Fruit fly (Drosophila melanogaster) whole organism, embryonic: ENCODE measurements around the gene CG32121.

Source experiments
- CG10147 ChIP-seq: fragments of 200-800 bp; sonication (Bioruptor generic); optimal IDR thresholded peaks from 2 replicates; lab custom pipeline; 2019; ENCODE audit warnings: missing biosample characterization, mild to moderate bottlenecking, missing genetic modification characterization, moderate library complexity
- CG10321 ChIP-seq: fragments of 200-800 bp; sonication (Bioruptor generic); IDR thresholded peaks from 2 replicates; pipeline ENCODE4 v1.3.6; 2022; ENCODE audit warnings: missing biosample characterization, missing genetic modification characterization
- CG11085 ChIP-seq: fragments of 200-800 bp; sonication (Bioruptor generic); IDR thresholded peaks from 2 replicates; pipeline ENCODE4 v1.3.6; 2022; ENCODE audit warnings: missing biosample characterization, missing genetic modification characterization
- CG13624 ChIP-seq: fragments of 200-800 bp; sonication (Bioruptor generic); optimal IDR thresholded peaks from 2 replicates; lab custom pipeline; 2016; ENCODE audit warnings: missing biosample characterization, missing genetic modification characterization
- CG13894 ChIP-seq: fragments of 200-800 bp; sonication (Bioruptor generic); optimal IDR thresholded peaks from 3 replicates; lab custom pipeline; 2018; ENCODE audit warnings: missing biosample characterization, mild to moderate bottlenecking, missing genetic modification characterization, moderate library complexity
- CG17912 ChIP-seq: fragments of 200-800 bp; sonication (Bioruptor generic); optimal IDR thresholded peaks from 2 replicates; lab custom pipeline; 2018; ENCODE audit warnings: missing biosample characterization, mild to moderate bottlenecking, missing genetic modification characterization
- CG2889 ChIP-seq: fragments of 200-800 bp; sonication (Bioruptor generic); IDR thresholded peaks from 3 replicates; pipeline ENCODE4 v1.3.6; 2022; ENCODE audit warnings: missing biosample characterization, missing genetic modification characterization
- CG31441 ChIP-seq: fragments of 200-800 bp; sonication (Bioruptor generic); IDR thresholded peaks from 2 replicates; pipeline ENCODE4 v1.3.6; 2022; ENCODE audit warnings: missing biosample characterization, missing genetic modification characterization
- CG34376 ChIP-seq: fragments of 200-800 bp; sonication (Bioruptor generic); optimal IDR thresholded peaks from 2 replicates; lab custom pipeline; 2018; ENCODE audit warnings: missing biosample characterization, mild to moderate bottlenecking, missing genetic modification characterization
- CG4424 ChIP-seq: fragments of 200-800 bp; sonication (Bioruptor generic); optimal IDR thresholded peaks from 3 replicates; lab custom pipeline; 2016; ENCODE audit warnings: missing biosample characterization, missing genetic modification characterization
- CG5245 ChIP-seq: fragments of 200-800 bp; sonication (Bioruptor generic); optimal IDR thresholded peaks from 3 replicates; lab custom pipeline; 2016; ENCODE audit warnings: missing biosample characterization, missing genetic modification characterization
- CG7786 ChIP-seq: fragments of 200-800 bp; sonication (Bioruptor generic); optimal IDR thresholded peaks from 2 replicates; lab custom pipeline; 2016; ENCODE audit warnings: missing biosample characterization, missing genetic modification characterization
- CG7928 ChIP-seq: fragments of 200-800 bp; sonication (Bioruptor generic); optimal IDR thresholded peaks from 2 replicates; lab custom pipeline; 2017; ENCODE audit warnings: missing biosample characterization, mild to moderate bottlenecking, missing genetic modification characterization
- CkIIα-i1 ChIP-seq: fragments of 200-800 bp; sonication (Bioruptor generic); IDR thresholded peaks from 2 replicates; pipeline ENCODE4 v1.3.6; 2022; ENCODE audit warnings: missing biosample characterization, missing genetic modification characterization
- D19B ChIP-seq: fragments of 200-800 bp; sonication (Bioruptor generic); optimal IDR thresholded peaks from 2 replicates; lab custom pipeline; 2017; ENCODE audit warnings: missing biosample characterization, mild to moderate bottlenecking, missing genetic modification characterization
- Dfd ChIP-seq, 2 experiments: fragments of >200 bp; optimal IDR thresholded peaks; 2 replicates each; lab custom pipeline; 2017; ENCODE audit warnings: missing biosample characterization in 2 of 2, missing genetic modification characterization in 2 of 2
- Drgx ChIP-seq: fragments of 200-800 bp; sonication (Bioruptor generic); IDR thresholded peaks from 2 replicates; pipeline ENCODE4 v1.3.6; 2022; ENCODE audit warnings: missing biosample characterization, missing genetic modification characterization
- Ets97D ChIP-seq: fragments of 200-800 bp; sonication (Bioruptor generic); optimal IDR thresholded peaks from 3 replicates; lab custom pipeline; 2016; ENCODE audit warnings: missing biosample characterization, missing genetic modification characterization
- Fer1 ChIP-seq: fragments of 200-800 bp; sonication (Bioruptor generic); optimal IDR thresholded peaks from 2 replicates; lab custom pipeline; 2017; ENCODE audit warnings: missing biosample characterization, mild to moderate bottlenecking, missing genetic modification characterization
- Fer2 ChIP-seq: fragments of 200-800 bp; sonication (Bioruptor generic); optimal IDR thresholded peaks from 2 replicates; lab custom pipeline; 2018; ENCODE audit warnings: missing biosample characterization, mild to moderate bottlenecking, missing genetic modification characterization, moderate library complexity
- Gug ChIP-seq: fragments of 200-800 bp; sonication (Bioruptor generic); IDR thresholded peaks from 4 replicates; pipeline ENCODE4 v1.3.6; 2022; ENCODE audit warnings: missing biosample characterization, missing genetic modification characterization
- HLH3B ChIP-seq: fragments of 200-800 bp; sonication (Bioruptor generic); IDR thresholded peaks from 2 replicates; pipeline ENCODE4 v1.3.6; 2022; ENCODE audit warnings: missing biosample characterization, missing genetic modification characterization
- Meics ChIP-seq: fragments of 200-800 bp; sonication (Bioruptor generic); optimal IDR thresholded peaks from 2 replicates; lab custom pipeline; 2017; ENCODE audit warnings: missing biosample characterization, mild to moderate bottlenecking, missing genetic modification characterization
- NFAT ChIP-seq: fragments of 200-800 bp; sonication (Bioruptor generic); IDR thresholded peaks from 2 replicates; pipeline ENCODE4 v1.3.6; 2022; ENCODE audit warnings: missing biosample characterization, missing genetic modification characterization
- Oaz ChIP-seq: fragments of 200-800 bp; sonication (Bioruptor generic); IDR thresholded peaks from 2 replicates; pipeline ENCODE4 v1.3.6; 2022; ENCODE audit warnings: missing biosample characterization, missing genetic modification characterization
- Ptx1 ChIP-seq: fragments of 200-800 bp; sonication (Bioruptor generic); IDR thresholded peaks from 2 replicates; pipeline ENCODE4 v1.3.6; 2022; ENCODE audit warnings: missing biosample characterization, missing genetic modification characterization
- Rfx ChIP-seq: fragments of 200-800 bp; sonication (Bioruptor generic); IDR thresholded peaks from 2 replicates; pipeline ENCODE4 v1.3.6; 2022; ENCODE audit warnings: missing biosample characterization, missing genetic modification characterization
- Stat92E ChIP-seq, 3 experiments: fragments of >200 bp in 2 of 3; fragments of 200-800 bp in 1 of 3; sonication (Bioruptor generic) in 1 of 3; optimal IDR thresholded peaks; 2 replicates each; lab custom pipeline; 2017 to 2019; ENCODE audit warnings: missing biosample characterization in 3 of 3, missing genetic modification characterization in 3 of 3, mild to moderate bottlenecking in 1 of 3, moderate library complexity in 1 of 3
- Trl ChIP-seq, 3 experiments: fragments of >200 bp in 2 of 3; fragments of 200-800 bp in 1 of 3; sonication (Bioruptor generic) in 1 of 3; optimal IDR thresholded peaks; 2 replicates in 1 of 3; 3 replicates in 2 of 3; lab custom pipeline; 2016 to 2017; ENCODE audit warnings: missing biosample characterization in 1 of 3, missing genetic modification characterization in 1 of 3
- aop ChIP-seq: fragments of 200-800 bp; sonication (Bioruptor generic); IDR thresholded peaks from 2 replicates; pipeline ENCODE4 v1.3.6; 2022; ENCODE audit warnings: missing biosample characterization, missing genetic modification characterization
- esg ChIP-seq: fragments of 200-800 bp; sonication (Bioruptor generic); conservative IDR thresholded peaks from 2 replicates; pipeline ENCODE4 v1.3.6; 2022; ENCODE audit warnings: missing biosample characterization, missing genetic modification characterization
- fd96Cb ChIP-seq: fragments of 200-800 bp; sonication (Bioruptor generic); optimal IDR thresholded peaks from 2 replicates; lab custom pipeline; 2018; ENCODE audit warnings: missing biosample characterization, mild to moderate bottlenecking, missing genetic modification characterization, moderate library complexity
- gce ChIP-seq: fragments of 200-800 bp; sonication (Bioruptor generic); IDR thresholded peaks from 3 replicates; pipeline ENCODE4 v1.3.6; 2022; ENCODE audit warnings: missing biosample characterization, missing genetic modification characterization
- gsb ChIP-seq: fragments of 200-800 bp; sonication (Bioruptor generic); IDR thresholded peaks from 2 replicates; pipeline ENCODE4 v1.3.6; 2022; ENCODE audit warnings: missing biosample characterization, missing genetic modification characterization
- hkb ChIP-seq, 2 experiments: fragments of 200-800 bp in 1 of 2; fragments of >200 bp in 1 of 2; sonication (Bioruptor generic) in 1 of 2; IDR thresholded peaks in 1 of 2; optimal IDR thresholded peaks in 1 of 2; 2 replicates each; pipeline versions ENCODE4 v1.3.6 to Lab custom; 2017 to 2022; ENCODE audit warnings: missing biosample characterization in 1 of 2, missing genetic modification characterization in 1 of 2
- hth ChIP-seq: fragments of >200 bp; optimal IDR thresholded peaks from 2 replicates; lab custom pipeline; 2017; ENCODE audit warnings: inconsistent platforms
- inv ChIP-seq: fragments of 200-800 bp; sonication (Bioruptor generic); IDR thresholded peaks from 2 replicates; pipeline ENCODE4 v1.3.6; 2022; ENCODE audit warnings: missing biosample characterization, missing genetic modification characterization; ENCODE audit not compliant: partially characterized antibody
- lab ChIP-seq: fragments of 200-800 bp; sonication (Bioruptor generic); optimal IDR thresholded peaks from 3 replicates; lab custom pipeline; 2017; ENCODE audit warnings: missing biosample characterization, missing genetic modification characterization, mild to moderate bottlenecking, moderate library complexity, missing genetic modification reagents
- lilli ChIP-seq: fragments of 200-800 bp; sonication (Bioruptor generic); optimal IDR thresholded peaks from 3 replicates; lab custom pipeline; 2016; ENCODE audit warnings: missing biosample characterization, missing genetic modification characterization
- mam ChIP-seq: fragments of 200-800 bp; sonication (Bioruptor generic); optimal IDR thresholded peaks from 3 replicates; lab custom pipeline; 2016; ENCODE audit warnings: missing biosample characterization, missing genetic modification characterization
- nerfin-2 ChIP-seq: fragments of 200-800 bp; sonication (Bioruptor generic); IDR thresholded peaks from 2 replicates; pipeline ENCODE4 v1.3.6; 2022; ENCODE audit warnings: missing biosample characterization, missing genetic modification characterization; ENCODE audit not compliant: partially characterized antibody
- otp ChIP-seq: fragments of 200-800 bp; sonication (Bioruptor generic); IDR thresholded peaks from 3 replicates; pipeline ENCODE4, ENCODE4 v1.3.6; 2022; ENCODE audit warnings: missing biosample characterization, missing genetic modification characterization
- rib ChIP-seq: fragments of 200-800 bp; sonication (Bioruptor generic); IDR thresholded peaks from 2 replicates; pipeline ENCODE4 v1.3.6; 2022; ENCODE audit warnings: missing biosample characterization, missing genetic modification characterization
- so ChIP-seq: fragments of 200-800 bp; sonication (Bioruptor generic); IDR thresholded peaks from 3 replicates; pipeline ENCODE4 v1.3.6; 2022; ENCODE audit warnings: missing biosample characterization, missing genetic modification characterization
- ssp ChIP-seq: fragments of 200-800 bp; sonication (Bioruptor generic); IDR thresholded peaks from 2 replicates; pipeline ENCODE4 v1.3.6; 2022; ENCODE audit warnings: missing biosample characterization, missing genetic modification characterization
- sug ChIP-seq: fragments of 200-800 bp; optimal IDR thresholded peaks from 2 replicates; lab custom pipeline; 2019; ENCODE audit warnings: missing biosample characterization, mild to moderate bottlenecking, missing genetic modification characterization, moderate library complexity
- tll ChIP-seq, 2 experiments: fragments of 200-800 bp in 1 of 2; fragments of >200 bp in 1 of 2; sonication (Bioruptor generic) in 1 of 2; optimal IDR thresholded peaks; 2 replicates each; lab custom pipeline; 2017 to 2019; ENCODE audit warnings: missing biosample characterization in 2 of 2, missing genetic modification characterization in 2 of 2, mild to moderate bottlenecking in 1 of 2, moderate library complexity in 1 of 2
- zf30C ChIP-seq: fragments of 200-800 bp; sonication (Bioruptor generic); optimal IDR thresholded peaks from 3 replicates; lab custom pipeline; 2018; ENCODE audit warnings: missing biosample characterization, mild to moderate bottlenecking, missing genetic modification characterization
- zfh2 ChIP-seq: fragments of 200-800 bp; sonication (Bioruptor generic); optimal IDR thresholded peaks from 2 replicates; lab custom pipeline; 2016; ENCODE audit warnings: missing biosample characterization, missing genetic modification characterization

The CG32121 gene

dm6 chr3L:13450177-13450793, 28.1 kb upstream of the CG32121 start, which contains the start of the genes JMJD7 and CG10738 (continued):
- TF ChIP-seq NFAT: peak; percentile 83
- peak; percentile 69; the same call in 1 of the 3 replicates for TF ChIP-seq otp (GFP tag; lab: Robert Waterston, UW)
- TF ChIP-seq lilli (GFP tag; lab: Kevin White, UChicago): peak; percentile 37
- TF ChIP-seq Fer2 (tag; lab: Kevin White, UChicago): peak; percentile 16
- TF ChIP-seq CG13624: no peak
- TF ChIP-seq CG10321 (GFP tag; lab: Robert Waterston, UW): no peak
- TF ChIP-seq Fer1: peak; percentile 82
- peak; percentile 73 for TF ChIP-seq CG5245 (GFP tag; lab: Kevin White, UChicago)
- TF ChIP-seq fd96Cb (tag; lab: Kevin White, UChicago): peak; percentile 70
- TF ChIP-seq inv (GFP tag; lab: Robert Waterston, UW): no peak
- TF ChIP-seq CG11085: peak; percentile 63
- peak; percentile 63 for TF ChIP-seq Ptx1 (GFP tag; lab: Robert Waterston, UW)
- peak; percentile 78 for TF ChIP-seq Drgx (GFP tag; lab: Robert Waterston, UW)
- peak; percentile 48 for TF ChIP-seq CG4424
- no peak for TF ChIP-seq CG13894 (tag; lab: Kevin White, UChicago)
- peak; percentile 72 for TF ChIP-seq Meics (GFP tag; lab: Kevin White, UChicago)
- TF ChIP-seq lab: peak; percentile 87
- no peak for TF ChIP-seq CkIIα-i1
- TF ChIP-seq Trl (optimal IDR thresholded peaks at IDR 0.05; lab: Kevin White, UChicago): no peak
- peak; percentile 11 for TF ChIP-seq Trl (GFP tag; optimal IDR thresholded peaks at IDR 0.05; lab: Kevin White, UChicago)
- peak; percentile 77 for TF ChIP-seq Gug (GFP tag; lab: Robert Waterston, UW)
- peak; percentile 18 for TF ChIP-seq D19B (GFP tag; lab: Kevin White, UChicago)
- peak; percentile 19 for TF ChIP-seq mam (GFP tag; lab: Kevin White, UChicago)
- TF ChIP-seq ssp (GFP tag; lab: Robert Waterston, UW): peak; percentile 37
- TF ChIP-seq so (GFP tag; lab: Robert Waterston, UW): peak; percentile 58; the same call in 1 of the 3 replicates
- TF ChIP-seq CG34376 (GFP tag; lab: Kevin White, UChicago): peak; percentile 33
- TF ChIP-seq CG7786: no peak
- TF ChIP-seq gce: peak; percentile 38; the same call in 1 of the 3 replicates
- TF ChIP-seq tll (GFP tag; optimal IDR thresholded peaks at IDR 0.05; lab: Kevin White, UChicago): no peak
- no peak for TF ChIP-seq nerfin-2
- TF ChIP-seq rib (GFP tag; lab: Robert Waterston, UW): peak; percentile 54; the same call in 1 of the 2 replicates
- no peak for TF ChIP-seq hth (lab: Kevin White, UChicago)
- TF ChIP-seq zf30C (GFP tag; lab: Kevin White, UChicago): no peak
- TF ChIP-seq HLH3B: peak; percentile 68
- TF ChIP-seq hkb (optimal IDR thresholded peaks at IDR 0.05; lab: Kevin White, UChicago): no peak
- TF ChIP-seq hkb (GFP tag; IDR thresholded peaks at IDR 0.05; lab: Robert Waterston, UW): peak; percentile 78
- TF ChIP-seq CG17912: no peak
- no peak for TF ChIP-seq Stat92E (GFP tag; optimal IDR thresholded peaks at IDR 0.05; lab: Kevin White, UChicago)
- peak; percentile 75 for TF ChIP-seq CG10147 (GFP tag; lab: Kevin White, UChicago)
- TF ChIP-seq sug (tag; lab: Kevin White, UChicago): peak; percentile 80
- peak; percentile 31 for TF ChIP-seq zfh2 (GFP tag; lab: Kevin White, UChicago)
- TF ChIP-seq aop (GFP tag; lab: Robert Waterston, UW): peak; percentile 59; the same call in 1 of the 2 replicates
- peak; percentile 66 for TF ChIP-seq Oaz (GFP tag; lab: Robert Waterston, UW)
- peak; percentile 88 for TF ChIP-seq Rfx (GFP tag; lab: Robert Waterston, UW)
- peak; percentile 72 for TF ChIP-seq esg (GFP tag; lab: Robert Waterston, UW)
- peak; percentile 23; the same call in 1 of the 2 replicates for TF ChIP-seq gsb (GFP tag; lab: Robert Waterston, UW)
- peak; percentile 43 for TF ChIP-seq CG7928 (GFP tag; lab: Kevin White, UChicago)
- TF ChIP-seq Ets97D (GFP tag; lab: Kevin White, UChicago): peak; percentile 16
- peak; percentile 51; the same call in 1 of the 2 replicates for TF ChIP-seq CG31441 (GFP tag; lab: Robert Waterston, UW)
- TF ChIP-seq Dfd (GFP tag; optimal IDR thresholded peaks at IDR 0.05; lab: Kevin White, UChicago): no peak
- TF ChIP-seq CG2889 (GFP tag; lab: Robert Waterston, UW): peak; percentile 42; the same call in 1 of the 3 replicates
